Worm (Caenorhabditis elegans) whole organism, L4/young adult: ENCODE data around the gene arrd-16.

Experiments
- W03F9.2 ChIP-seq: fragments of 150-350 bp; optimal IDR thresholded peaks from 2 replicates; lab custom pipeline; 2014; ENCODE audit warnings: missing biosample characterization, missing genetic modification characterization
- dao-5 ChIP-seq: sonication (generic microtip); optimal IDR thresholded peaks from 2 replicates; lab custom pipeline; 2016; ENCODE audit warnings: missing genotype, missing genetic modification characterization, moderate library complexity, missing compliant biosample characterization

DNA sequence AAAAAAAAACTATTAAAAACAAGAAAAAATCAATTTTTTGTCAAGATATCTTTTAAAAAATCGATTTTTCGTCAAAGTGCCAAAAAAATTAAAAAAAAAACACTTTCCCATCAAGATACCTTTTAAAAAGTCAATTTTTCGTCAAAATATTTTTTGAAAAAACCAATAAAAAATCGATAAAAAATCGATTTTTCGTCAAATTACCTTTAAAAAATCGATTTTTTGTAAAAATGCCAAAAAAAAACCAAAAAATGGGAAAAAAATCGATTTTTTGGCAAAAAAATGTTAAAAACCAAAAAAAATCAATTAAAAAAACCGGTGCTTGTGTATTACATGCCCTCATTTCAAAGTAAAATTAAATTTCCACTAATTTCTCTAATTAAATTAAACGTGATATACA, 33.1 kb downstream of the arrd-16 start:
- no peak for TF ChIP-seq dao-5 (tag; lab: Kevin White, UChicago)
- TF ChIP-seq W03F9.2 (tag; lab: Kevin White, UChicago) = no peak
